Fruit fly (Drosophila melanogaster) whole organism, embryonic: Measurements from ENCODE around the gene Top3beta.

ENCODE experiments used
- ATbp ChIP-seq: fragments of 200-800 bp; sonication (Bioruptor generic); optimal IDR thresholded peaks from 2 replicates; lab custom pipeline; 2017; ENCODE audit warnings: missing biosample characterization, mild to moderate bottlenecking, missing genetic modification characterization, missing genetic modification reagents
- Ada2b ChIP-seq: fragments of 200-800 bp; sonication (Bioruptor generic); IDR thresholded peaks from 2 replicates; pipeline ENCODE4 v1.3.6; 2022; ENCODE audit warnings: missing biosample characterization, missing genetic modification characterization
- Blimp-1 ChIP-seq: fragments of 200-800 bp; sonication (Bioruptor generic); optimal IDR thresholded peaks from 3 replicates; lab custom pipeline; 2018; ENCODE audit warnings: missing biosample characterization, missing genetic modification characterization, mild to moderate bottlenecking, moderate library complexity, missing genetic modification reagents
- CG10209 ChIP-seq: fragments of 200-800 bp; sonication (Bioruptor generic); optimal IDR thresholded peaks from 3 replicates; lab custom pipeline; 2017; ENCODE audit warnings: missing biosample characterization, mild to moderate bottlenecking, missing genetic modification characterization, missing genetic modification reagents
- CG10267 ChIP-seq: fragments of 200-800 bp; sonication (Bioruptor generic); optimal IDR thresholded peaks from 2 replicates; lab custom pipeline; 2018; ENCODE audit warnings: missing biosample characterization, mild to moderate bottlenecking, missing genetic modification characterization, moderate library complexity
- CG11456 ChIP-seq: fragments of 200-800 bp; sonication (Bioruptor generic); IDR thresholded peaks from 3 replicates; pipeline ENCODE4 v1.3.6; 2022; ENCODE audit warnings: missing biosample characterization, missing genetic modification characterization
- CG11504 ChIP-seq: fragments of 200-800 bp; sonication (Bioruptor generic); optimal IDR thresholded peaks from 3 replicates; lab custom pipeline; 2019; ENCODE audit warnings: missing biosample characterization, mild to moderate bottlenecking, missing genetic modification characterization, moderate library complexity
- CG12391 ChIP-seq: fragments of 200-800 bp; sonication (Bioruptor generic); optimal IDR thresholded peaks from 3 replicates; lab custom pipeline; 2018; ENCODE audit warnings: missing biosample characterization, mild to moderate bottlenecking, missing genetic modification characterization, moderate library complexity
- CG13287 ChIP-seq: fragments of 200-800 bp; sonication (Bioruptor generic); IDR thresholded peaks from 2 replicates; pipeline ENCODE4 v1.3.6; 2022; ENCODE audit warnings: missing biosample characterization, missing genetic modification characterization; ENCODE audit not compliant: partially characterized antibody
- CG13424 ChIP-seq: fragments of 200-800 bp; sonication (Bioruptor generic); optimal IDR thresholded peaks from 2 replicates; lab custom pipeline; 2019; ENCODE audit warnings: missing biosample characterization, mild to moderate bottlenecking, missing genetic modification characterization, moderate library complexity
- CG17385 ChIP-seq: fragments of 200-800 bp; sonication (Bioruptor generic); optimal IDR thresholded peaks from 3 replicates; lab custom pipeline; 2018; ENCODE audit warnings: missing biosample characterization, mild to moderate bottlenecking, missing genetic modification characterization
- CG18619 ChIP-seq: fragments of 200-800 bp; sonication (Bioruptor generic); optimal IDR thresholded peaks from 3 replicates; lab custom pipeline; 2017; ENCODE audit warnings: missing biosample characterization, mild to moderate bottlenecking, missing genetic modification characterization
- CG7839 ChIP-seq: fragments of 200-800 bp; sonication (Bioruptor generic); optimal IDR thresholded peaks from 3 replicates; lab custom pipeline; 2018; ENCODE audit warnings: missing biosample characterization, mild to moderate bottlenecking, missing genetic modification characterization, moderate library complexity
- CG9215 ChIP-seq: fragments of 200-800 bp; sonication (Bioruptor generic); IDR thresholded peaks from 2 replicates; pipeline ENCODE4 v1.3.6; 2022; ENCODE audit warnings: missing biosample characterization, missing genetic modification characterization
- Dbx ChIP-seq: fragments of 200-800 bp; sonication (Bioruptor generic); IDR thresholded peaks from 3 replicates; pipeline ENCODE4 v1.3.6; 2022; ENCODE audit warnings: missing biosample characterization, missing genetic modification characterization
- Dll ChIP-seq: fragments of 200-800 bp; sonication (Bioruptor generic); IDR thresholded peaks from 4 replicates; pipeline ENCODE4 v1.3.6; 2022; ENCODE audit warnings: missing biosample characterization, missing genetic modification characterization; ENCODE audit not compliant: partially characterized antibody
- Hey ChIP-seq: fragments of 200-800 bp; sonication (Bioruptor generic); optimal IDR thresholded peaks from 3 replicates; lab custom pipeline; 2018; ENCODE audit warnings: missing biosample characterization, mild to moderate bottlenecking, missing genetic modification characterization
- Med ChIP-seq: fragments of 200-800 bp; sonication (Bioruptor generic); peaks from one replicate; lab custom pipeline; 2016; ENCODE audit warnings: missing biosample characterization, missing genetic modification characterization, mild to moderate bottlenecking, inconsistent platforms, moderate library complexity
- Mrtf ChIP-seq: fragments of 200-800 bp; sonication (Bioruptor generic); IDR thresholded peaks from 3 replicates; pipeline ENCODE4 v1.3.6; 2022; ENCODE audit warnings: missing biosample characterization, missing genetic modification characterization
- Poxn ChIP-seq: fragments of 200-800 bp; sonication (Bioruptor generic); IDR thresholded peaks from 2 replicates; pipeline ENCODE4 v1.3.6; 2022; ENCODE audit warnings: missing biosample characterization, missing genetic modification characterization
- Sox102F ChIP-seq: fragments of 200-800 bp; sonication (Bioruptor generic); optimal IDR thresholded peaks from 2 replicates; lab custom pipeline; 2018; ENCODE audit warnings: missing biosample characterization, mild to moderate bottlenecking, missing genetic modification characterization, moderate library complexity
- Sry-β ChIP-seq: fragments of 200-800 bp; sonication (Bioruptor generic); optimal IDR thresholded peaks from 2 replicates; lab custom pipeline; 2018; ENCODE audit warnings: missing biosample characterization, mild to moderate bottlenecking, missing genetic modification characterization, moderate library complexity
- Ssrp ChIP-seq: fragments of 200-800 bp; sonication (Bioruptor generic); optimal IDR thresholded peaks from 2 replicates; lab custom pipeline; 2018; ENCODE audit warnings: missing biosample characterization, mild to moderate bottlenecking, missing genetic modification characterization, moderate library complexity
- Tbp ChIP-seq: fragments of >200 bp; optimal IDR thresholded peaks from 2 replicates; lab custom pipeline; 2018; ENCODE audit warnings: missing biosample characterization, missing genetic modification characterization
- cg ChIP-seq: fragments of 200-800 bp; sonication (Bioruptor generic); optimal IDR thresholded peaks from 3 replicates; lab custom pipeline; 2019; ENCODE audit warnings: missing biosample characterization, mild to moderate bottlenecking, missing genetic modification characterization, moderate library complexity
- dmrt99B ChIP-seq: fragments of 200-800 bp; sonication (Bioruptor generic); optimal IDR thresholded peaks from 2 replicates; lab custom pipeline; 2018; ENCODE audit warnings: missing biosample characterization, mild to moderate bottlenecking, missing genetic modification characterization, moderate library complexity
- dysf ChIP-seq: fragments of 200-800 bp; sonication (Bioruptor generic); IDR thresholded peaks from 3 replicates; pipeline ENCODE4 v1.3.6; 2022; ENCODE audit warnings: missing biosample characterization, missing genetic modification characterization
- ewg ChIP-seq: fragments of 200-800 bp; sonication (Bioruptor generic); optimal IDR thresholded peaks from 3 replicates; lab custom pipeline; 2017; ENCODE audit warnings: mild to moderate bottlenecking, missing biosample characterization, missing genetic modification reagents, missing genetic modification characterization
- gt ChIP-seq: fragments of 200-800 bp; sonication (Bioruptor generic); IDR thresholded peaks from 2 replicates; pipeline ENCODE4 v1.3.6; 2022; ENCODE audit warnings: missing biosample characterization, missing genetic modification characterization
- hb ChIP-seq: fragments of 200-800 bp; sonication (Bioruptor generic); IDR thresholded peaks from 3 replicates; pipeline ENCODE4 v1.3.6; 2022; ENCODE audit warnings: missing biosample characterization, missing genetic modification characterization; ENCODE audit not compliant: partially characterized antibody
- ken ChIP-seq: fragments of 200-800 bp; sonication (Bioruptor generic); IDR thresholded peaks from 3 replicates; pipeline ENCODE4 v1.3.6; 2022; ENCODE audit warnings: missing biosample characterization, missing genetic modification characterization
- lab ChIP-seq: fragments of 200-800 bp; sonication (Bioruptor generic); optimal IDR thresholded peaks from 3 replicates; lab custom pipeline; 2017; ENCODE audit warnings: missing biosample characterization, missing genetic modification characterization, mild to moderate bottlenecking, moderate library complexity, missing genetic modification reagents
- lilli ChIP-seq: fragments of 200-800 bp; sonication (Bioruptor generic); optimal IDR thresholded peaks from 3 replicates; lab custom pipeline; 2016; ENCODE audit warnings: missing biosample characterization, missing genetic modification characterization
- luna ChIP-seq: fragments of 200-800 bp; sonication (Bioruptor generic); optimal IDR thresholded peaks from 2 replicates; lab custom pipeline; 2016; ENCODE audit warnings: missing biosample characterization, missing genetic modification characterization
- nmo ChIP-seq: fragments of 200-800 bp; sonication (Bioruptor generic); optimal IDR thresholded peaks from 2 replicates; lab custom pipeline; 2018; ENCODE audit warnings: missing biosample characterization, mild to moderate bottlenecking, missing genetic modification characterization, moderate library complexity
- oc ChIP-seq: fragments of 200-800 bp; sonication (Bioruptor generic); optimal IDR thresholded peaks from 2 replicates; lab custom pipeline; 2018; ENCODE audit warnings: missing biosample characterization, mild to moderate bottlenecking, missing genetic modification characterization, moderate library complexity
- peb ChIP-seq: fragments of 200-800 bp; sonication (Bioruptor generic); IDR thresholded peaks from 2 replicates; pipeline ENCODE4 v1.3.6; 2022; ENCODE audit warnings: missing biosample characterization, missing genetic modification characterization
- prd ChIP-seq, 3 experiments: fragments of >200 bp in 2 of 3; fragments of 200-800 bp in 1 of 3; sonication (Bioruptor generic) in 1 of 3; optimal IDR thresholded peaks in 2 of 3; IDR thresholded peaks in 1 of 3; 2 replicates in 2 of 3; 3 replicates in 1 of 3; pipeline versions ENCODE4 v1.3.6 to Lab custom; 2017 to 2022; ENCODE audit warnings: missing biosample characterization in 1 of 3, missing genetic modification characterization in 1 of 3
- ro ChIP-seq: fragments of 200-800 bp; sonication (Bioruptor generic); IDR thresholded peaks from 2 replicates; pipeline ENCODE4 v1.3.6; 2022; ENCODE audit warnings: missing biosample characterization, missing genetic modification characterization
- row ChIP-seq: fragments of 200-800 bp; sonication (Bioruptor generic); IDR thresholded peaks from 3 replicates; pipeline ENCODE4 v1.3.6; 2022; ENCODE audit warnings: missing biosample characterization, missing genetic modification characterization
- sc ChIP-seq, 3 experiments: fragments of >200 bp in 2 of 3; fragments of 200-800 bp in 1 of 3; sonication (Bioruptor generic) in 1 of 3; optimal IDR thresholded peaks; 2 replicates in 2 of 3; 3 replicates in 1 of 3; lab custom pipeline; 2017; ENCODE audit warnings: mild to moderate bottlenecking in 1 of 3, missing biosample characterization in 1 of 3, missing genetic modification characterization in 1 of 3, missing genetic modification reagents in 1 of 3
- sens ChIP-seq: fragments of 200-800 bp; sonication (Bioruptor generic); peaks from one replicate; lab custom pipeline; 2016; ENCODE audit warnings: missing biosample characterization, missing genetic modification characterization
- sob ChIP-seq: fragments of 200-800 bp; sonication (Bioruptor generic); IDR thresholded peaks from 2 replicates; pipeline ENCODE4 v1.3.6; 2022; ENCODE audit warnings: missing biosample characterization, missing genetic modification characterization
- tin ChIP-seq: fragments of 200-800 bp; sonication (Bioruptor generic); optimal IDR thresholded peaks from 3 replicates; lab custom pipeline; 2016; ENCODE audit warnings: missing biosample characterization, missing genetic modification characterization
- trem ChIP-seq: fragments of 200-800 bp; optimal IDR thresholded peaks from 3 replicates; lab custom pipeline; 2019; ENCODE audit warnings: missing biosample characterization, mild to moderate bottlenecking, missing genetic modification characterization, moderate library complexity
- wdn ChIP-seq: fragments of 200-800 bp; sonication (Bioruptor generic); IDR thresholded peaks from 2 replicates; pipeline ENCODE4 v1.3.6; 2022; ENCODE audit warnings: missing biosample characterization, missing genetic modification characterization

Gene Top3beta

DNA sequence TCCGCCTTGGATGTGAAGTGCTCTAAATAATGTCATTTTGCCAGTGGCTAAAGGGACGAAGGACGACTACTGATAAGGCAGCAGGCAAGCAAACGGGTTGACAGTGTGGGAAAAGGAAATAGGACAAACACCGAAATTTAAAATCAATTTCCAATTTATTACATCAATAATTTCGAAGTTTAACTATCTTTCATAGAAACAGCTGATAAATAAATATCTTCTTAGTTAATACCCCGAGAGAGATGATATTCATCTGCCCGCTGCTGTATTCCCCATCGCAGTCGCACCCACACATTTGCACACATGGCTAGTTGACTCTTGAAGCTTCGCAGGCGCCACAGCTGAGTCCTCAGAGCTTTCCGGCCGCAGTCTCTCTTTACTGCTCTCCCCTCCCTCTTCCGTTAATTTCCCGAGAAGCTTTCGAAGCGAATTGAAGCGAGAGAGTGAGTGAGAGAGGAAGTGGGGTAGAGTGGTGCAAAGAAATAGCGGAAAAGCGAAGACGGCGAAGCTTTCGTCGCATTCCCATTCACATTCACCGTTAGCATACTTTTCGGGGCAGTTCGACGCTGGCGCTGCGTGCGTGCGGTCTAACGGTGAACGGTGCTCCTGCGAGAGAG is 29.2 kb upstream of the Top3beta start (continued):
- peak; percentile 29; the same call in 1 of the 2 replicates for TF ChIP-seq Poxn (GFP tag; lab: Robert Waterston, UW)
- TF ChIP-seq dysf (GFP tag; lab: Robert Waterston, UW), result peak; percentile 82
- TF ChIP-seq Tbp (GFP tag; lab: Kevin White, UChicago), result no peak
- TF ChIP-seq Mrtf, result peak; percentile 72
- peak; percentile 67 for TF ChIP-seq CG17385 (GFP tag; lab: Kevin White, UChicago)
- no peak for TF ChIP-seq ro (GFP tag; lab: Robert Waterston, UW)
- peak; percentile 27 for TF ChIP-seq ewg (GFP tag; lab: Kevin White, UChicago)
- TF ChIP-seq cg (GFP tag; lab: Kevin White, UChicago), result no peak
- no peak for TF ChIP-seq trem (tag; lab: Kevin White, UChicago)
- peak; percentile 50 for TF ChIP-seq Sox102F (GFP tag; lab: Kevin White, UChicago)
- peak; percentile 54; the same call in 2 of the 3 replicates for TF ChIP-seq ken
- TF ChIP-seq Blimp-1 (GFP tag; lab: Kevin White, UChicago), result peak; percentile 54
- TF ChIP-seq ATbp (GFP tag; lab: Kevin White, UChicago), result peak; percentile 51
- peak; percentile 65 for TF ChIP-seq CG10209
- peak; percentile 73 for TF ChIP-seq Dbx (GFP tag; lab: Robert Waterston, UW)
- TF ChIP-seq CG12391 (tag; lab: Kevin White, UChicago), result peak; percentile 53
- TF ChIP-seq tin, result peak; percentile 42
- no peak for TF ChIP-seq Sry-β
- no peak for TF ChIP-seq Hey (tag; lab: Kevin White, UChicago)
- TF ChIP-seq luna (GFP tag; lab: Kevin White, UChicago), result no peak

DNA sequence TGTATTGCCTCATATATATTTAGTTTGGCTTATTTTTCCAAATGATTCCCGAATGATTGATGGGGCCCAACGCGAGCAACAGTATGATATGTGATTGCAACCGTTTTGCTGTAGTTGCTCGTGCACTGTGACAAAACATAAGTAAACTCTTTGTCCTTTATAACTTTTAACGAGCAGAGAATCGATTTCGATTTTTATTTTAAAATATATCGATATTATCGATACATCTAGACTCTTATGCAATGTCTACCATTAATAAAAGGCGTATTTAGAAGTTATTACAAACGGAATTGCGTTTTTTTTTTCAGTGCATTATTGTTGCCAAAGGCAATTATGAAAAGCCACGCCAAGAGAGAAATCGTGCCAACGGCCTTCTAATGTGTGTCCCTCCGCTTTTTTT is 27.8 kb upstream of the Top3beta start:
- TF ChIP-seq sens (GFP tag; lab: Kevin White, UChicago) (peak; percentile 61), nmo (no peak), CG13287 (no peak), CG18619 (GFP tag; lab: Kevin White, UChicago) (no peak), Med (GFP tag; lab: Kevin White, UChicago) (peak; percentile 54), dmrt99B (tag; lab: Kevin White, UChicago) (no peak), CG11504 (peak; percentile 4), Dll (no peak)

dm6 chrX:6311516-6311915 is 23.7 kb upstream of the Top3beta start:
- TF ChIP-seq dysf (GFP tag; lab: Robert Waterston, UW) (peak; percentile 49; the same call in 2 of the 3 replicates), CG11456 (GFP tag; lab: Robert Waterston, UW) (no peak), sob (GFP tag; lab: Robert Waterston, UW) (peak; percentile 41; the same call in 1 of the 2 replicates), lilli (GFP tag; lab: Kevin White, UChicago) (peak; percentile 1), CG10267 (tag; lab: Kevin White, UChicago) (no peak), Med (GFP tag; lab: Kevin White, UChicago) (peak; percentile 78), CG7839 (tag; lab: Kevin White, UChicago) (peak; percentile 34), Dbx (GFP tag; lab: Robert Waterston, UW) (no peak), gt (GFP tag; lab: Robert Waterston, UW) (no peak), wdn (no peak), dmrt99B (tag; lab: Kevin White, UChicago) (peak; percentile 52), CG9215 (GFP tag; lab: Robert Waterston, UW) (0 out of 2 replicates have a peak, but pooled peaks have one; percentile 7), prd (optimal IDR thresholded peaks at IDR 0.05; lab: Kevin White, UChicago) (no peak), prd (GFP tag; IDR thresholded peaks at IDR 0.05; lab: Robert Waterston, UW) (peak; percentile 26; the same call in 1 of the 3 replicates), Ada2b (GFP tag; lab: Robert Waterston, UW) (0 out of 2 replicates have a peak, but pooled peaks have one; percentile 23), peb (GFP tag; lab: Robert Waterston, UW) (no peak), lab (GFP tag; lab: Kevin White, UChicago) (peak; percentile 49), hb (no peak), Ssrp (tag; lab: Kevin White, UChicago) (no peak), row (GFP tag; lab: Robert Waterston, UW) (peak; percentile 54), CG13424 (tag; lab: Kevin White, UChicago) (peak; percentile 8), sc (optimal IDR thresholded peaks at IDR 0.05; lab: Kevin White, UChicago) (no peak), sc (GFP tag; optimal IDR thresholded peaks at IDR 0.05; lab: Kevin White, UChicago) (no peak), oc (tag; lab: Kevin White, UChicago) (no peak)
